Fruit fly (Drosophila melanogaster) S2 (cell line): ENCODE measurements around the gene CG4287.

Source experiments
- CG8478 ChIP-seq: fragments of >200 bp; optimal IDR thresholded peaks from 2 replicates; lab custom pipeline; 2018
- CTCF ChIP-seq, 2 experiments: fragments of >200 bp; optimal IDR thresholded peaks; 2 replicates each; lab custom pipeline; 2018

DNA sequence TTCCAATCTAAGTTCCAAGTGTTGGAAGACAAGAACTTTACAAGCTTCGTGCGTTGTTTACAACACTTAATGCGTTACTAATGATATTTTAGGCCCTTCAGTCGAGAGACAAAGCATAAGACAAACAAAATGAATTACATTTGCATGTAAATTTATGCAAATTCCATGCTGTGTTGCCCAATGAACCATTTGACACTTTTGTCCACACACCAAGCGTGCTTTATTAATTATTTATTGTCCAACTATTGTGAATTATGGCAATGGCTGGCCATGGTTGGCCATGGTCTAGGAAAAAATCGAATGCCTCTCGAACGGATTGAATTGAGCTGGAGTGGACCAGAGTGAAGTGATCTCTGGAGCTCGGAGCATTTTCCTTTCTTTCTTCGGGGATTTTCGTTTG, 35.5 kb downstream of the CG4287 start:
- TF ChIP-seq CG8478 (no peak), CTCF (optimal IDR thresholded peaks at IDR 0.05; lab: Kevin White, UChicago) (no peak)
